Fruit fly (Drosophila melanogaster): ENCODE data around the gene Naa15-16.

The Naa15-16 gene

dm6 chrX:19531642-19532041, 51.9 kb downstream of the Naa15-16 start, which contains the start of gene CG12231:
Gene CG12231 (minus strand): TSS chrX:19531742.
- TF ChIP-seq bab1 (GFP tag; optimal IDR thresholded peaks at IDR 0.05) (no peak), pad (GFP tag; optimal IDR thresholded peaks at IDR 0.05) (no peak), tj (GFP tag; optimal IDR thresholded peaks at IDR 0.05) (no peak), cnc (optimal IDR thresholded peaks at IDR 0.05) (no peak), CG1620 (GFP tag; optimal IDR thresholded peaks at IDR 0.05) (no peak), Crg-1 (GFP tag; optimal IDR thresholded peaks at IDR 0.05) (no peak), cic (GFP tag; optimal IDR thresholded peaks at IDR 0.05) (no peak), CG33017 (tag; optimal IDR thresholded peaks at IDR 0.05) (no peak), ovo (GFP tag; optimal IDR thresholded peaks at IDR 0.05) (no peak), Clk (GFP tag; optimal IDR thresholded peaks at IDR 0.05) (no peak), CG5204 (GFP tag; optimal IDR thresholded peaks at IDR 0.05) (no peak), CG11617 (GFP tag; optimal IDR thresholded peaks at IDR 0.05) (no peak), CG12768 (GFP tag; optimal IDR thresholded peaks at IDR 0.05) (no peak)

All from whole organism, adult.